Fruit fly (Drosophila melanogaster): Measurements from ENCODE around the gene CG33080.
A peak's percentile ranks its signal among the peaks of the same experiment; 100 is the strongest.

The CG33080 gene

DNA sequence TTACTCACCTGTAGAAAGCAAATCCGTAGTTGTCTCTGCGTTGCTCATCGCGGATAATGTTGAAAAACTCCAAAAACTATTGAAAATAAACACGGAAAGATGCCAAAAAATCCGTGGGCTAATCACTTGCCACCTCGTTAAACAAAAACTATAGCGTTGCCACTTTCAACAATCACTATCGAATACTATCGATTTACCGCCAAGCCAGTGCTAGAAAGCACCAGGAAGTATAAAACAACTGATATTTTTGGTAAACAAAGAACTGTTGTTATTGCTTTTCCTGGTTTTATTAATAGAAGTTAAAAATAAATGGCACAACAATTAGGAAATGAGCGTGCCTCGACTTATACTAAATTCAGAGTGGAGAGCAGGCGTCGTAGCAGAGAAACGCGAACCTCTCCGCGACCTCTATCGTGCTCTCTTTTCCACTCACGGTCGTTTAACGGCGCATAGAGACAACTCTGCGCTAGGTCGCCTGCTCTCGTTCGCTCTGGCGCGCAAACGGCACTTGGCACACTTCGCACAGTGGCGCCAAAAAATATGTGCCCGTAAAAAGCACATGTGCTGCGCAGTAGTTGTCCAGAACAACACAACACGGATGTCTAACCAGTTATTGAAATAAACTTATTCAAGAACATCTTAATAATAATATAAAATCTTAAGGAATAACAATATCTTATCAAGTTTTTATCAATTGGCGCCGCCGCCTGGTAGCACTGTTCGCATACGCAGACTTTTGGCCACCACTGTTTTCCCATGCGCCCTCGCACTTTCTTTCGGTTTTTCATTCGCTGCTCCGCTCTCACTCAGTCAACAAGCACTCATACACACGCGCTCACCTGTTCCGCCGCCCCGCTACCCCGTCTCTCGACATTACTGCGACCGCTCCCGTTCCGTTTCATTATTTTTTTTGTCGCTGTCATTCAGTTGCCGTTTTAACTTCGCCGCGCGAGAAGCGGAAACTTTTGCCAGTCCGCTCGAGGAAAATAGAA is 37.6 kb upstream of the CG33080 start, which contains the start of the genes lin-52 and CG15771 (continued):
- peak; percentile 84 for TF ChIP-seq BEAF-32 (GFP tag; optimal IDR thresholded peaks at IDR 0.05)
- peak; percentile 91 for TF ChIP-seq CG2875 (GFP tag; optimal IDR thresholded peaks at IDR 0.05)
- TF ChIP-seq CG2889 (GFP tag; IDR thresholded peaks at IDR 0.05) = peak; percentile 86
- peak; percentile 95 for TF ChIP-seq nau (GFP tag; optimal IDR thresholded peaks at IDR 0.05)
- TF ChIP-seq onecut (GFP tag; IDR thresholded peaks at IDR 0.05) = peak; percentile 91
- TF ChIP-seq PHDP (tag; optimal IDR thresholded peaks at IDR 0.05) = peak; percentile 95
- peak; percentile 93 for TF ChIP-seq CG1529 (GFP tag; optimal IDR thresholded peaks at IDR 0.05)
- TF ChIP-seq phol (tag; optimal IDR thresholded peaks at IDR 0.05) = peak; percentile 91
- peak; percentile 64 for TF ChIP-seq knrl (GFP tag; IDR thresholded peaks at IDR 0.05; ENCODE audit: partially characterized antibody)
- TF ChIP-seq sens (GFP tag) = peak; percentile 97
- peak; percentile 86 for TF ChIP-seq CG17568 (GFP tag; optimal IDR thresholded peaks at IDR 0.05)
- no peak for TF ChIP-seq h (optimal IDR thresholded peaks at IDR 0.05)
- peak; percentile 74 for TF ChIP-seq Sry-δ (GFP tag; optimal IDR thresholded peaks at IDR 0.05)
- peak; percentile 94 for TF ChIP-seq unpg (GFP tag; optimal IDR thresholded peaks at IDR 0.05)
- TF ChIP-seq CG1233 (GFP tag; optimal IDR thresholded peaks at IDR 0.05) = peak; percentile 91
- TF ChIP-seq Atf3 (GFP tag; optimal IDR thresholded peaks at IDR 0.05) = peak; percentile 65
- TF ChIP-seq CG17328 (GFP tag; IDR thresholded peaks at IDR 0.05) = peak; percentile 91
- peak; percentile 87 for TF ChIP-seq cas (GFP tag; IDR thresholded peaks at IDR 0.05)
- peak; percentile 76 for TF ChIP-seq z (GFP tag; IDR thresholded peaks at IDR 0.05)
- peak; percentile 24 for TF ChIP-seq fu2 (GFP tag; optimal IDR thresholded peaks at IDR 0.05)
- TF ChIP-seq CG6791 (GFP tag; IDR thresholded peaks at IDR 0.05; ENCODE audit: partially characterized antibody) = peak; percentile 57; the same call in 2 of the 3 replicates
- peak; percentile 79 for TF ChIP-seq Deaf1 (tag; optimal IDR thresholded peaks at IDR 0.05)
- TF ChIP-seq az2 (GFP tag; optimal IDR thresholded peaks at IDR 0.05) = peak; percentile 93
- TF ChIP-seq trh (GFP tag; optimal IDR thresholded peaks at IDR 0.05) = peak; percentile 82
- peak; percentile 35 for TF ChIP-seq tx (GFP tag; optimal IDR thresholded peaks at IDR 0.05)
- TF ChIP-seq CG4424 (GFP tag; optimal IDR thresholded peaks at IDR 0.05) = peak; percentile 92
- peak; percentile 92 for TF ChIP-seq lilli (GFP tag; optimal IDR thresholded peaks at IDR 0.05)
- peak; percentile 93 for TF ChIP-seq Fer3 (tag; optimal IDR thresholded peaks at IDR 0.05)
- TF ChIP-seq BtbVII (GFP tag; optimal IDR thresholded peaks at IDR 0.05) = peak; percentile 96
- TF ChIP-seq CHES-1-like (GFP tag; optimal IDR thresholded peaks at IDR 0.05) = peak; percentile 33
- peak; percentile 60 for TF ChIP-seq CG31388 (GFP tag; optimal IDR thresholded peaks at IDR 0.05)
- TF ChIP-seq D (optimal IDR thresholded peaks at IDR 0.05) = no peak
- TF ChIP-seq D (GFP tag; optimal IDR thresholded peaks at IDR 0.05) = peak; percentile 94
- peak; percentile 53 for TF ChIP-seq CG1647 (GFP tag; optimal IDR thresholded peaks at IDR 0.05)
- TF ChIP-seq peb (GFP tag; IDR thresholded peaks at IDR 0.05) = peak; percentile 94
- TF ChIP-seq CG6854 (GFP tag; optimal IDR thresholded peaks at IDR 0.05) = peak; percentile 95
- peak; percentile 90 for TF ChIP-seq Awh (GFP tag; IDR thresholded peaks at IDR 0.05)
- TF ChIP-seq oc (tag; optimal IDR thresholded peaks at IDR 0.05) = peak; percentile 90
- peak; percentile 93 for TF ChIP-seq CG17359 (tag; optimal IDR thresholded peaks at IDR 0.05)
- peak; percentile 94 for TF ChIP-seq CG11723 (GFP tag; optimal IDR thresholded peaks at IDR 0.05)
- TF ChIP-seq CG15601 (tag; optimal IDR thresholded peaks at IDR 0.05) = peak; percentile 91
- TF ChIP-seq rib (GFP tag; IDR thresholded peaks at IDR 0.05) = peak; percentile 91
- TF ChIP-seq CG11085 (GFP tag; IDR thresholded peaks at IDR 0.05) = peak; percentile 88
- TF ChIP-seq CG15514 (GFP tag; optimal IDR thresholded peaks at IDR 0.05) = peak; percentile 89
- peak; percentile 89 for TF ChIP-seq MTF-1 (GFP tag; optimal IDR thresholded peaks at IDR 0.05; ENCODE audit: borderline replicate concordance)
- TF ChIP-seq CG4730 (GFP tag; IDR thresholded peaks at IDR 0.05) = peak; percentile 91
- TF ChIP-seq mld (GFP tag; IDR thresholded peaks at IDR 0.05; ENCODE audit: partially characterized antibody) = no peak
- TF ChIP-seq CG2116 (GFP tag; optimal IDR thresholded peaks at IDR 0.05) = peak; percentile 67

Measured in whole organism, embryonic.